Worm (Caenorhabditis elegans): ENCODE measurements around the gene C06E4.6.
"Not testable (repeated sequence)": the region's sequence is repeated elsewhere in the genome, so short reads cannot be mapped to it uniquely, and the experiment has no call there.

The C06E4.6 gene

DNA sequence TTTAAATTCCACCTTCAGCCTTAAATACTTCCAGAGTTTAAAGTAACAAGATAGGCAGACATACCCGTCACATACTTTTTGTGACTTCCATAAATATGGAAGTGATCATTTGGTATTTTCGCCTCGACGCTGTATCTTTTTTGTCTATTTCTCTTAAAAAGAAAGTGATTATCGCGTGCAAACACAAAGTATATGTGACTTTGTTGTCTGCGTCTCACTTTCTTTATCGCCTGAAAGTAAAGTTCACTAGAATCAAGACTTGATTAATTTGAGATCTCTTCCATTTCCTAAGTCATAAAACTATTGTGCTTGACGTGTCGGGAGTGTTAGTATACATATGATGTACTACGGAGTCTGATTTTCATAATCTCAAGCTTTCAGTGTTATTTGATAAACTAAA lies at the start of gene C06E4.6:
TSS of gene C06E4.6 (minus strand) at position 51 of the 400 bp plus-strand sequence.
- no peak for TF ChIP-seq W03F9.2 (tag; optimal IDR thresholded peaks at IDR 0.05)
- TF ChIP-seq dao-5 (tag; optimal IDR thresholded peaks at IDR 0.05) = no peak
- no peak for TF ChIP-seq him-1 (tag; optimal IDR thresholded peaks at IDR 0.05)

DNA sequence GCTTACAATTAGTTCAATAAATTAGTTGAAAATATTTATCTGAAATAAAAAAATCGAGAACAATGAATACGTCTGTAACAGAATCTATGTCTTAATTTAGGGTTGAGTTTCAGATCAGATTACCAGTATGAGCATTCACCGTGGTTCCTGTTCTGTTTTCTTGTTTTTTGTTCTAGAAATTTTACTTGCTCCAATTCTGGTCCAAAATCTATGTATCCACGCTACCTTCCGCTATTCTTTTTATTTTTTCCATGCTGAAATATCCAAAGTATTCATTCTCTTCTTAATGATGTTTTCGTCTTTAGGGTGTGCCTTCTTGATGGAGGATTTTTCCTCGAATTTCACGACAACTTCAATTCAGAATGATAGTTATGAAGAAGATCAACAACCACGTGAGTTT lies 47.2 kb upstream of the C06E4.6 start, which contains the start of gene npr-27:
TSS of gene npr-27 (plus strand) at position 301 of the 400 bp plus-strand sequence.
- no peak for TF ChIP-seq him-1 (tag; optimal IDR thresholded peaks at IDR 0.05)
- no peak for TF ChIP-seq W03F9.2 (tag; optimal IDR thresholded peaks at IDR 0.05)
- TF ChIP-seq dao-5 (tag; optimal IDR thresholded peaks at IDR 0.05) = no peak

DNA sequence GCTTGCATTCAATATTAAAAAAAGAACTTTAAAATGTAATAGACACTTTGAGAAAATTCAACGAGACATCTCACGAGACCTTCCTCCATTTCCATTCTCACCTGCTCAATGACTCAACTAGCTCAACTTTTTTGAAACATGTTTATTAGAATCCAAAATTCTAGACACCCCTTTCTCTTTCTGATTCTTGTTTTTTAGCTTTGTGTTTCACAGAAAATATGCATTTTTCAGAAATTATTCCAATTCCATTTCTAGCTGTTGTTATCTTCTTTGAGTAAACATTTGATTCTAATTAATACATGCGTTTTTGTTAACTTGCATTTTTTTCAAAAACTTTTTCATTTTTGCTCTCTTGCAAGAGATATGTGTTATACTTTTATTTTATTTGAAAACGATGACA lies 43.4 kb upstream of the C06E4.6 start:
- no peak for TF ChIP-seq dao-5 (tag; optimal IDR thresholded peaks at IDR 0.05)

DNA sequence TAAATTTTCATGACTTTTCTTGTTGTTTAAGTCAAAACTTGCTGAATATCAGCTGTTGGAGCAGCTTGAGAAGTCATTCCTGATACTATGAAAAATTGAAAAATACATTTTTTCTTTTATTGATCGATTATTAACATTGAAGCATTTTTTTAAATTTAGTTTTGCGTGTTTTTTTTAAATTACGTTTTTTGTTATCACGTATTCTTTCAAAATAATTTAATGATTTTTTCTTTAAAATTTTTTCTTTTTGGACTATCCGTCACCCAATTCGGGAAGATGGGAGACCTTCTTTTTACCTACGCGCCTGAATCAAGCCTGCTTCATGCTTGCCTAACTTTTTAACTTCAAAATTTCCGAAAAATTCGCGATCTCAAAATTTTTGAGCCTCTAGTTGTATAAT lies 36.0 kb upstream of the C06E4.6 start, which contains the start of gene F42C5.5:
TSS of gene F42C5.5 (minus strand) at position 101 of the 400 bp plus-strand sequence.
- no peak for TF ChIP-seq him-1 (tag; optimal IDR thresholded peaks at IDR 0.05)
- TF ChIP-seq W03F9.2 (tag; optimal IDR thresholded peaks at IDR 0.05) = no peak

DNA sequence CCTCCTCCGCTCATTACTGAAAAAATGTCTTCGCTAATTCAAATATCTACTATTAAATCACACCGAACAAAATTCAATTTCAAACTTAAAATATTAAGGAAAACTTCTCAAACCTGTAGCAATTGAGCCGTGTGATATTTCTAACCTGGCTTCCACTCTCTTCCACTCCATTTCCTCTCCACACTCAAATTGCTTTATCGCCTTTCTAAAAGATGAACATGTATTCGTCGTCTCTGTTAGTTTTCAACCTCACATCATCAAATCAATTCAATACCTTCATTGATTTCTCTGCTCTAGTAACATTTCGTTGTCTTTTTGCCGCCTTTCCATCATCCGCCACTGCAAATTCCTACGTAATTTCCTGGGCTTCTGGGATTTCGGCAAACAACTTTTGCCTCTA lies 33.9 kb upstream of the C06E4.6 start, which contains the start of gene F42C5.4:
TSS of gene F42C5.4 (minus strand) at position 171 of the 400 bp plus-strand sequence.
- TF ChIP-seq him-1 (tag; optimal IDR thresholded peaks at IDR 0.05) = no peak
- TF ChIP-seq dao-5 (tag; optimal IDR thresholded peaks at IDR 0.05) = no peak
- no peak for TF ChIP-seq W03F9.2 (tag; optimal IDR thresholded peaks at IDR 0.05)

DNA sequence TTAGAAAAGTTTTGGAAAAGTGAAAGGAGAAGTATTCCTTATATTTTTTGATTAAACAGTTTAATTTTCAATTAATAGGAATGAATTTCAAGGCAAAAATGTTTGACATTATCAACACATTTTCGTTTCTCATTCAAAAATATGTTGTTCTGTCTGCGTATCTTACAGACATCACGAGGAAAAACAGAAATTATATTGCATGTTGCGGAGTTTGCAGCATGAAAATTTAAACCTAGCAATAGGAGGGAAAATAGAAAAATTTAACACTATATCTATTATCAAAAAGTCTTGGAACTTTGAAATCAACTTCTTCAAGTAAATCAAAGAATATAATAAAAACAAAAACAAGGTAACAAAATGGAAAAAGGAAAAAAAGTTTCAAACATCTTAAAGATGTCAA lies 33.0 kb upstream of the C06E4.6 start:
- TF ChIP-seq W03F9.2 (tag; optimal IDR thresholded peaks at IDR 0.05) = no peak
- TF ChIP-seq him-1 (tag; optimal IDR thresholded peaks at IDR 0.05) = no peak
- no peak for TF ChIP-seq dao-5 (tag; optimal IDR thresholded peaks at IDR 0.05)

DNA sequence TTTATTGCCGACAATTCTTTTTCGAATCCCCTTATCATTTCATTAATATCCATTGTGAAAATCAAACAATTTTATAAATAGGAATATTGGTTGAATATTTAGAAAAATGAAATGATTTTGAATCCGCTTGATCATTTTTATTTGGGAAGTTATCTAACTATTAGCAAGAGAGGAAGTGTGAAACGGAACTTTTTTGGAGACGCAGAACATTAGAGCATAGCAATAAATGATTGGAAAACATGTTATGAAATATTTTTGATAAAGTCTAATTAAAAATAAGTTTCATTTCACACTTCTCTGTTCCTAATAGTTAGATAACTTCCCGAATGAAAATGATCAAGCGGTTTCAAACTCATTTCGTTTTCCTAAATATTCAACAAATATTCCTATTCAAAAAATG lies 29.4 kb upstream of the C06E4.6 start, which contains the start of gene F42C5.3:
TSS of gene F42C5.3 (minus strand) at position 101 of the 400 bp plus-strand sequence.
- TF ChIP-seq W03F9.2 (tag; optimal IDR thresholded peaks at IDR 0.05) = no peak
- no peak for TF ChIP-seq dao-5 (tag; optimal IDR thresholded peaks at IDR 0.05)
- no peak for TF ChIP-seq him-1 (tag; optimal IDR thresholded peaks at IDR 0.05)

DNA sequence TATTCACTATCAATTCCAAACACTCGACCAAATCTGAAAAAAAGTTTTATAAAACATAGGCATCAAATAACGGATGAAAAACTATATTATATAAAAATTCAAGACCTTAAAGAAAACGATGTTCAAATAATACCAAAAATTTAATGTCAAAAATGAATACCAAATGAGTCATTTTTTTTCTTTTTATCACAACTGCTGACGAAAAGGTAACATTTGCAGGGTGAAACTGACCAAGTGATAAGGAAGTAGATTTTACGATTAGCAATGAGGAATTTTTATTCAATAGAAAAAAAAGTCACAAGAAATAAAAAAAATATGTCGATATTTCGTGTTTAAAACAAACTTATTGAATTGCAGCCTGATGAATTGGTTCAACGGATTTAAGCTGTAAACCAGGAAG lies 27.7 kb upstream of the C06E4.6 start, which contains the start of gene C06E4.8:
TSS of gene C06E4.8 (minus strand) at position 37 of the 400 bp plus-strand sequence.
- TF ChIP-seq him-1 (tag; optimal IDR thresholded peaks at IDR 0.05) (no peak), dao-5 (tag; optimal IDR thresholded peaks at IDR 0.05) (no peak), W03F9.2 (tag; optimal IDR thresholded peaks at IDR 0.05) (no peak)

DNA sequence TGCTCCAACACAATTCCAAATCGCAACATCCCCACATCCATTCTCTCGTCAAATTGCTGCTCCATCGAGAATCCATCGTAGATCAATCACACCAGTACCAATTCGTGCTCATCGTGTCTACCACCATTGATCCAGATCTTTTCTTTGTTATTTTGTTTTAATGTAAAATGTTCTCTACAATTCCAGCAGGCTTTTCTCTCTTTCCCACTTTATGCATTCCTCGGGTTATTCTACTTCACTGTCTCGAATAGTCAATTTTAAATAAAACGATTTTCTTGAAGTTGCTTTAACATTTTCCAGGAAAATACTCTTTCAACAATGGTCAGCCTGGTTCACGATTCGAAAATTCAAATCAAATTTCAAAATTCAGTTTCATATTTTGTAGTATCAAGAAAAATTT lies 24.9 kb upstream of the C06E4.6 start, which contains the start of gene C06E4.1:
TSS of gene C06E4.1 (plus strand) at position 301 of the 400 bp plus-strand sequence.
- TF ChIP-seq him-1 (tag; optimal IDR thresholded peaks at IDR 0.05) (no peak), dao-5 (tag; optimal IDR thresholded peaks at IDR 0.05) (no peak), W03F9.2 (tag; optimal IDR thresholded peaks at IDR 0.05) (no peak)

DNA sequence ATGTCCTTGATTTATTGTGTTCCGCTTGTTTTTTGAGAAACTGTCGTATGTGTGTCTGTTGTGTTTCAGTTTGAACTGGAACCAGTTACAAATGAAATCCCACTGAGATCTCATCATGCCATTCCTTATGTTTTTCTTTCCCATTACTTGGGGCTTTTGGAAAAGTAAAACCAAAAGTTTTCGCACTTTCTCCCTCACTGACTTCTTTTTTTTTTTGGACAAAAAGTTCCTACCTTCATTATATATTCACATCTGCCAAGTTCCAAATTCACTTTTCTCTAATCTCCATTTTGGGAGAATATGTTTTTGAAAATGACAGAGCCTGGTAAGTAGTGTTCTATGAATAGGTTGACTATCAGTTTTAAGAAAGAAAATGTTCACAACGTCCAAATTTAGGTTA lies 18.6 kb upstream of the C06E4.6 start, which contains the start of gene C06E4.2:
TSS of gene C06E4.2 (plus strand) at position 301 of the 400 bp plus-strand sequence.
- TF ChIP-seq him-1 (tag; optimal IDR thresholded peaks at IDR 0.05) (no peak), W03F9.2 (tag; optimal IDR thresholded peaks at IDR 0.05) (no peak), dao-5 (tag; optimal IDR thresholded peaks at IDR 0.05) (no peak)

DNA sequence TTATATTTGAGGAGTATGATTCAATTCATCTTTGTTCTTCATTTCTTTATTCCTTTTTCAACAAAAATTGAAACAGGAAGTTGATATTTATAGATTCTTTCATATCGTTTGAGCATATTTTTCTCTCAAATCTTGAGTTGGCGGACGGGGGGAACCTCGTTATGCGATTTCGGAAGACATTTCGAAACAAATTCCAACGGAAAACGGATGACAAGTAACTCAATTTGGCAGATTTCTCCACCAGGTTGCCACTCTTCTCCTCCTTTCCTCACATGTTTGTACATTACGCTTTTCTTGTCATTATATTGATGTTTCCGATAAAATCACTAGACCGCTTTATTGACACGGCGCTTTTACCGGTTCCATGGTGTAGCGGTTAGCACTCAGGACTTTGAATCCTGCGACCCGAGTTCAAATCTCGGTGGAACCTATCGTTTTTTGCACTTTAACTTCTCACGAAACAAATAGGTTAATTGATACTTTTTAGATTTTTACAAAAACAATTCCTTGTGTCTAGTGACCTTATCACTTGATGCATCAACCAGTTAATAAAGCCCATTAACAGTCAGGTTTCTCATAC lies 17.0 kb upstream of the C06E4.6 start:
- TF ChIP-seq W03F9.2 (tag; optimal IDR thresholded peaks at IDR 0.05) = no peak
- no peak for TF ChIP-seq him-1 (tag; optimal IDR thresholded peaks at IDR 0.05)
- no peak for TF ChIP-seq dao-5 (tag; optimal IDR thresholded peaks at IDR 0.05)

DNA sequence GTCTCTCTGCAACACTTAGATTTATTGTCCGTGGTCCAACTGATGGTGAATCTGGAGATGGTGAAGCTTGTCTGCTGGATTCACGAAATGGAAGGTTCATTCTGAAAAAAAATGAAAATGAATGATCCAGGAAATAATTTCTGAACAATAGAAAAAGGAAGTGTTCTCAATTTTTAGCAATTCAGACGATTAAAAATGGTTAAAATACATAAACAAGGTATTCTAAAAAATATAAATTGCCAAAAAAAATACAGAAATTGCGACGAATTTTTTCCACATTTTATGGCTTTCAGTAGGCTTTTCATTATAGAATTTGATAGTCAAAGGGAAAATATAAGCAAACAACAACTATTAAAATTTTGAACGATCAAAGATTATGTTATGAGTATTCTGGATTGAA lies 5.0 kb upstream of the C06E4.6 start, which contains the start of gene glb-2:
TSS of gene glb-2 (minus strand) at position 101 of the 400 bp plus-strand sequence.
- TF ChIP-seq W03F9.2 (tag; optimal IDR thresholded peaks at IDR 0.05) (no peak), him-1 (tag; optimal IDR thresholded peaks at IDR 0.05) (no peak), dao-5 (tag; optimal IDR thresholded peaks at IDR 0.05) (no peak)

DNA sequence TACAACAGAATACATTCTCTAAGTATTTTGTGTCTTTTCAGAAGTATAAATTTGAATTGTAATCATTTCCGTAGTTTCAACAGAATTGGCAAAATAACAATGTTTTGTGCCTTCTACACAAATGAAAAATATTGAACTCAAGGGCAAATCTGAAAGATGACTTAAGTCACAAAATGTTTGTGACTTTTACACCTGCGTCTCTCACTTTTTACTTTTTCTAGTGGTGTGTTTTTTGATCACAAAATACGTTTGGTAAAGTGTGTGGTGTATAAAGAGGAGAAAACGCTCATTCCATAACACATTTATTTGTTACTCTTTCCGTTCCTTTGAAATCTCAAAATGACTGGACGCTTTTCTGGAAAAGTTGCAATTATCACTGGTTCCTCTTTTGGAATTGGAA lies 2.5 kb upstream of the C06E4.6 start, which contains the start of gene C06E4.3:
TSS of gene C06E4.3 (plus strand) at position 289 of the 400 bp plus-strand sequence.
- TF ChIP-seq W03F9.2 (tag; optimal IDR thresholded peaks at IDR 0.05) (no peak), dao-5 (tag; optimal IDR thresholded peaks at IDR 0.05) (no peak), him-1 (tag; optimal IDR thresholded peaks at IDR 0.05) (no peak)

DNA sequence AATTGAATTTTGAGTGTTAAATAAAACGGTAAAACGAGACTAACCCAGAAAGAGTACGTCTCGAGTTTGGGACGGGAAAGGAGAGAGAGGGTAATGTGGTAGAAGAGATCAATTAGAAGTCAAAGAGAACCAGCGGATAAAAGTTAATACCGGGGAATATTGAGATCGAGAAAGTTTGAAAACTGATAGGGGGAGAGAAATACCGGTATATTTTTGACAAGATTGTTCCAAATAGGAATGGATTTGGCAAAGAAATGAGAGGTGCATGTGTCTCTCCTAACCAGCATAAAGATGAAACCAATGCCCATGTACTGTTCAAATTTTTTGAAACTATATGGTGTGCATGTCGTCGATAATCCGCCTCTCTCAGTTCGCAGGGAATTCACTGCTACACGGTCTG lies 3.4 kb downstream of the C06E4.6 start, which contains the start of gene C06E4.5:
TSS of gene C06E4.5 (plus strand) at position 301 of the 400 bp plus-strand sequence.
- TF ChIP-seq him-1, dao-5, W03F9.2 (tag; optimal IDR thresholded peaks at IDR 0.05): not testable (repeated sequence)

Data from whole organism, L4/young adult.